Fruit fly (Drosophila melanogaster) whole organism, pupa: ENCODE data around the gene JMJD5.

ENCODE experiments used
- CG10348 ChIP-seq: fragments of 200-800 bp; sonication (Bioruptor generic); IDR thresholded peaks from 2 replicates; pipeline ENCODE4 v1.3.6; 2022; ENCODE audit warnings: missing biosample characterization, missing genetic modification characterization
- CG12605 ChIP-seq: fragments of 200-800 bp; sonication (Bioruptor generic); IDR thresholded peaks from 2 replicates; pipeline ENCODE4 v1.3.6; 2022; ENCODE audit warnings: missing biosample characterization, missing genetic modification characterization
- CG13204 ChIP-seq: fragments of 200-800 bp; sonication (Bioruptor generic); optimal IDR thresholded peaks from 2 replicates; lab custom pipeline; 2018; ENCODE audit warnings: missing biosample characterization, mild to moderate bottlenecking, missing genetic modification characterization, moderate library complexity
- CG14655 ChIP-seq: fragments of 200-800 bp; sonication (Bioruptor generic); optimal IDR thresholded peaks from 3 replicates; lab custom pipeline; 2017; ENCODE audit warnings: mild to moderate bottlenecking, missing biosample characterization, missing genetic modification reagents, missing genetic modification characterization
- CG15710 ChIP-seq: fragments of 200-800 bp; sonication (Bioruptor generic); optimal IDR thresholded peaks from 2 replicates; lab custom pipeline; 2018; ENCODE audit warnings: missing biosample characterization, mild to moderate bottlenecking, missing genetic modification characterization, moderate library complexity
- CG17806 ChIP-seq: fragments of 200-800 bp; sonication (Bioruptor generic); optimal IDR thresholded peaks from 2 replicates; lab custom pipeline; 2018; ENCODE audit warnings: missing biosample characterization, mild to moderate bottlenecking, missing genetic modification characterization, moderate library complexity
- CG32121 ChIP-seq: fragments of 200-800 bp; sonication (Bioruptor generic); IDR thresholded peaks from 2 replicates; pipeline ENCODE4 v1.3.6; 2022; ENCODE audit warnings: missing biosample characterization, missing genetic modification characterization
- CG34367 ChIP-seq: fragments of 200-800 bp; sonication (Bioruptor generic); optimal IDR thresholded peaks from 2 replicates; lab custom pipeline; 2018; ENCODE audit warnings: missing biosample characterization, mild to moderate bottlenecking, missing genetic modification characterization
- CG4496 ChIP-seq: fragments of 200-800 bp; sonication (Bioruptor generic); IDR thresholded peaks from 3 replicates; pipeline ENCODE4 v1.3.6; 2022; ENCODE audit warnings: missing biosample characterization, missing genetic modification characterization
- CG8159 ChIP-seq: fragments of 200-800 bp; sonication (Bioruptor generic); optimal IDR thresholded peaks from 3 replicates; lab custom pipeline; 2018; ENCODE audit warnings: missing biosample characterization, mild to moderate bottlenecking, missing genetic modification characterization, moderate library complexity
- CG8301 ChIP-seq: fragments of 200-800 bp; sonication (Bioruptor generic); optimal IDR thresholded peaks from 2 replicates; lab custom pipeline; 2018; ENCODE audit warnings: missing biosample characterization, mild to moderate bottlenecking, missing genetic modification characterization
- CG9948 ChIP-seq: fragments of 200-800 bp; sonication (Bioruptor generic); optimal IDR thresholded peaks from 2 replicates; lab custom pipeline; 2018; ENCODE audit warnings: missing biosample characterization, mild to moderate bottlenecking, missing genetic modification characterization, moderate library complexity
- D1 ChIP-seq: fragments of 200-800 bp; sonication (Bioruptor generic); optimal IDR thresholded peaks from 2 replicates; lab custom pipeline; 2018; ENCODE audit warnings: missing biosample characterization, mild to moderate bottlenecking, missing genetic modification characterization, moderate library complexity
- EcR ChIP-seq: fragments of 200-800 bp; sonication (Bioruptor generic); optimal IDR thresholded peaks from 3 replicates; lab custom pipeline; 2019; ENCODE audit warnings: missing biosample characterization, missing genetic modification characterization, mild to moderate bottlenecking, moderate library complexity, missing genetic modification reagents
- Ets98B ChIP-seq: fragments of 200-800 bp; sonication (Bioruptor generic); IDR thresholded peaks from 2 replicates; pipeline ENCODE4 v1.3.6; 2022; ENCODE audit warnings: missing biosample characterization, missing genetic modification characterization
- Pif1A ChIP-seq: fragments of 200-800 bp; sonication (Bioruptor generic); optimal IDR thresholded peaks from 3 replicates; lab custom pipeline; 2016; ENCODE audit warnings: missing biosample characterization, missing genetic modification characterization
- Pif1B ChIP-seq: fragments of 200-800 bp; sonication (Bioruptor generic); optimal IDR thresholded peaks from 3 replicates; lab custom pipeline; 2016; ENCODE audit warnings: missing biosample characterization, missing genetic modification characterization
- Snoo ChIP-seq: fragments of 200-800 bp; sonication (Bioruptor generic); optimal IDR thresholded peaks from 3 replicates; lab custom pipeline; 2017; ENCODE audit warnings: missing biosample characterization, mild to moderate bottlenecking, missing genetic modification characterization, inconsistent platforms
- fd96Ca ChIP-seq: fragments of 200-800 bp; sonication (Bioruptor generic); IDR thresholded peaks from 3 replicates; pipeline ENCODE4 v1.3.6; 2022; ENCODE audit warnings: missing biosample characterization, missing genetic modification characterization
- gl ChIP-seq: fragments of 200-800 bp; sonication (Bioruptor generic); optimal IDR thresholded peaks from 2 replicates; lab custom pipeline; 2018; ENCODE audit warnings: missing biosample characterization, mild to moderate bottlenecking, missing genetic modification characterization
- rn ChIP-seq: fragments of 200-800 bp; sonication (Bioruptor generic); IDR thresholded peaks from 2 replicates; pipeline ENCODE4 v1.3.6; 2022; ENCODE audit warnings: missing biosample characterization, missing genetic modification characterization

The JMJD5 gene

dm6 chr3L:820332-820731 lies 20.8 kb downstream of the JMJD5 start:
- TF ChIP-seq Snoo (peak; percentile 91), CG14655 (GFP tag; lab: Kevin White, UChicago) (peak; percentile 87), gl (tag; lab: Kevin White, UChicago) (peak; percentile 55), CG9948 (tag; lab: Kevin White, UChicago) (peak; percentile 83), CG8301 (peak; percentile 78), CG8159 (tag; lab: Kevin White, UChicago) (peak; percentile 84), CG34367 (tag; lab: Kevin White, UChicago) (peak; percentile 74), Pif1B (GFP tag; lab: Kevin White, UChicago) (peak; percentile 92), EcR (GFP tag; lab: Kevin White, UChicago) (peak; percentile 12), CG15710 (tag; lab: Kevin White, UChicago) (peak; percentile 85), Ets98B (GFP tag; lab: Robert Waterston, UW) (peak; percentile 87), fd96Ca (GFP tag; lab: Robert Waterston, UW) (peak; percentile 89), CG13204 (GFP tag; lab: Kevin White, UChicago) (peak; percentile 79), CG4496 (peak; percentile 95), CG12605 (GFP tag; lab: Robert Waterston, UW) (peak; percentile 80), CG10348 (GFP tag; lab: Robert Waterston, UW) (peak; percentile 49; the same call in 1 of the 2 replicates), rn (GFP tag; lab: Robert Waterston, UW) (peak; percentile 48; the same call in 1 of the 2 replicates), CG32121 (GFP tag; lab: Robert Waterston, UW) (peak; percentile 86), CG17806 (tag; lab: Kevin White, UChicago) (peak; percentile 87), D1 (tag; lab: Kevin White, UChicago) (peak; percentile 12), Pif1A (GFP tag; lab: Kevin White, UChicago) (peak; percentile 84)

- peak; percentile 67 for TF ChIP-seq Snoo
- no peak for TF ChIP-seq CG9948 (tag; lab: Kevin White, UChicago)
- peak; percentile 33 for TF ChIP-seq Pif1A (GFP tag; lab: Kevin White, UChicago)
- no peak for TF ChIP-seq gl (tag; lab: Kevin White, UChicago)
- peak; percentile 16 for TF ChIP-seq CG17806 (tag; lab: Kevin White, UChicago)
- no peak for TF ChIP-seq CG34367 (tag; lab: Kevin White, UChicago)
- TF ChIP-seq CG15710 (tag; lab: Kevin White, UChicago) = peak; percentile 3
- peak; percentile 51; the same call in 1 of the 2 replicates for TF ChIP-seq rn (GFP tag; lab: Robert Waterston, UW)
- TF ChIP-seq CG4496 = peak; percentile 71
- no peak for TF ChIP-seq EcR (GFP tag; lab: Kevin White, UChicago)
- TF ChIP-seq CG14655 (GFP tag; lab: Kevin White, UChicago) = no peak
- peak; percentile 55 for TF ChIP-seq Ets98B (GFP tag; lab: Robert Waterston, UW)
- TF ChIP-seq CG13204 (GFP tag; lab: Kevin White, UChicago) = no peak
- 0 out of 2 replicates have a peak, but pooled peaks have one; percentile 23 for TF ChIP-seq CG32121 (GFP tag; lab: Robert Waterston, UW)
- TF ChIP-seq CG12605 (GFP tag; lab: Robert Waterston, UW) = no peak
- TF ChIP-seq Pif1B (GFP tag; lab: Kevin White, UChicago) = peak; percentile 56
- peak; percentile 1 for TF ChIP-seq CG8301
- peak; percentile 57; the same call in 1 of the 3 replicates for TF ChIP-seq fd96Ca (GFP tag; lab: Robert Waterston, UW)
- TF ChIP-seq CG10348 (GFP tag; lab: Robert Waterston, UW) = no peak
- no peak for TF ChIP-seq CG8159 (tag; lab: Kevin White, UChicago)
- no peak for TF ChIP-seq D1 (tag; lab: Kevin White, UChicago)
These were observed 21.8 kb downstream of the JMJD5 start for dm6 chr3L:819297-819886.

DNA sequence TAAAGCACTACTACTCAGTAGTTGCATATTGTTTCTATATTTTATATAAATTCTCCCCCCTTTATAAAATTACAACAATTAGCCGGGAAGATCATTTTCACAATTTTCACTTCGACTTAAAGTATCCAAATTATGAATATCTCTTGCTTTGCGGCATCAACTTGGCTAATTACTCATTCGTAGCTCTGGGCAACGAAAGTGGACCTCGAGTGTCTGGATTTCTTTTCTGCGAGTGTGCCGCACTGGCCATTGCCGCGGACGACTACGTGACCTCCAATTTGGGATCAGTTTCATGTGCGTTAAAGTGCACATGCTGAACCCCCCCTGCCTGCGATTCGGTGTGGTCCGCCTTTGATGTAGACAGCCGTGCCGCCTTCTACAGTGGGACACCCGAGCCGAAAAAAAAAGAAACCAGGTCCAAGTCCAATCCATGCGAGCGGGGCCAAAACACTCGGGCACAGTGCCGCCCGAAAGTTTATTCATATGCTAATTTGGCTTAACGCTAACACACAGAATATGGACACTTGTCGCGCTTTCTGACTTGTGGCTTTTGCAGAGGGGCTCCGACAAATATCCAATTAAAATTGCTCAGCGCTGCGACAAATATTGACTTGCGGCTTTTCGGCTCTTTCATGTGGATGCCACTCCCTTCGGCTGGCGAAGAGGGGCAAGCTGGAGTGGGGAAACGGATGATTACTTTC lies 22.6 kb downstream of the JMJD5 start:
- no peak for TF ChIP-seq CG12605 (GFP tag; lab: Robert Waterston, UW)
- no peak for TF ChIP-seq rn (GFP tag; lab: Robert Waterston, UW)
- peak; percentile 10 for TF ChIP-seq CG14655 (GFP tag; lab: Kevin White, UChicago)
- no peak for TF ChIP-seq CG13204 (GFP tag; lab: Kevin White, UChicago)
- TF ChIP-seq CG10348 (GFP tag; lab: Robert Waterston, UW) = peak; percentile 31; the same call in 1 of the 2 replicates
- TF ChIP-seq CG9948 (tag; lab: Kevin White, UChicago) = peak; percentile 20
- TF ChIP-seq CG17806 (tag; lab: Kevin White, UChicago) = peak; percentile 24
- TF ChIP-seq fd96Ca (GFP tag; lab: Robert Waterston, UW) = peak; percentile 39; the same call in 1 of the 3 replicates
- TF ChIP-seq gl (tag; lab: Kevin White, UChicago) = no peak
- TF ChIP-seq CG15710 (tag; lab: Kevin White, UChicago) = peak; percentile 43
- peak; percentile 14 for TF ChIP-seq CG8301
- peak; percentile 61 for TF ChIP-seq Pif1A (GFP tag; lab: Kevin White, UChicago)
- no peak for TF ChIP-seq D1 (tag; lab: Kevin White, UChicago)
- TF ChIP-seq EcR (GFP tag; lab: Kevin White, UChicago) = no peak
- TF ChIP-seq Ets98B (GFP tag; lab: Robert Waterston, UW) = peak; percentile 25; the same call in 1 of the 2 replicates
- TF ChIP-seq Pif1B (GFP tag; lab: Kevin White, UChicago) = peak; percentile 41
- no peak; the same call in 2 of the 3 replicates for TF ChIP-seq CG4496
- TF ChIP-seq Snoo = peak; percentile 58
- peak; percentile 61 for TF ChIP-seq CG8159 (tag; lab: Kevin White, UChicago)
- peak; percentile 17 for TF ChIP-seq CG34367 (tag; lab: Kevin White, UChicago)
- peak; percentile 10 for TF ChIP-seq CG32121 (GFP tag; lab: Robert Waterston, UW)

dm6 chr3L:817708-818107 lies 23.5 kb downstream of the JMJD5 start:
- TF ChIP-seq fd96Ca (GFP tag; lab: Robert Waterston, UW) (no peak), CG15710 (tag; lab: Kevin White, UChicago) (peak; percentile 41), CG14655 (GFP tag; lab: Kevin White, UChicago) (no peak), EcR (GFP tag; lab: Kevin White, UChicago) (no peak), rn (GFP tag; lab: Robert Waterston, UW) (no peak), D1 (tag; lab: Kevin White, UChicago) (no peak), Pif1A (GFP tag; lab: Kevin White, UChicago) (peak; percentile 63), CG34367 (tag; lab: Kevin White, UChicago) (peak; percentile 42), gl (tag; lab: Kevin White, UChicago) (no peak), Snoo (peak; percentile 22), CG8301 (no peak), CG13204 (GFP tag; lab: Kevin White, UChicago) (no peak), CG12605 (GFP tag; lab: Robert Waterston, UW) (no peak), CG4496 (no peak), CG32121 (GFP tag; lab: Robert Waterston, UW) (no peak), CG8159 (tag; lab: Kevin White, UChicago) (peak; percentile 59), CG17806 (tag; lab: Kevin White, UChicago) (peak; percentile 38), CG10348 (GFP tag; lab: Robert Waterston, UW) (no peak), Pif1B (GFP tag; lab: Kevin White, UChicago) (peak; percentile 46), CG9948 (tag; lab: Kevin White, UChicago) (peak; percentile 38), Ets98B (GFP tag; lab: Robert Waterston, UW) (no peak)
